Fruit fly (Drosophila melanogaster): ENCODE data around the gene Drs.

Drs gene

DNA sequence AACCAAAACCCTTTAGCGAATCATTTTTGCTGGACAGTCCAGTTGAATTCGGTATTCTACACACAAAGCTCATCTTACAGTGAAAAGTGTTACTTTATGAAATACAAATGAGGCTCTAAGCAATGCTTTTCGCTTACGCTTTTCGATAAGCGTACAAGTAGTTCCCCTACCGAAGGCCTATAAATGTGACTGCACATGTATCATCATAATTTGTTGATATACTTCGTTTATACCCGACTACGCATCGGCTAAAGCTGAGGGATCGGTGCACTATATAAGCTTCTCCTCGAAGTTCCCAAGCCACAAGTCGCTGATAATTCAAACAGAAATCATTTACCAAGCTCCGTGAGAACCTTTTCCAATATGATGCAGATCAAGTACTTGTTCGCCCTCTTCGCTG is at the start of gene Drs:
Gene Drs (plus strand): TSS at position 301 of the 400 bp plus-strand sequence.
- TF ChIP-seq br (GFP tag; optimal IDR thresholded peaks at IDR 0.05) = no peak
- TF ChIP-seq Rel (GFP tag; optimal IDR thresholded peaks at IDR 0.05) = no peak
- peak; percentile 64 for TF ChIP-seq Rel (tag; optimal IDR thresholded peaks at IDR 0.05)

DNA sequence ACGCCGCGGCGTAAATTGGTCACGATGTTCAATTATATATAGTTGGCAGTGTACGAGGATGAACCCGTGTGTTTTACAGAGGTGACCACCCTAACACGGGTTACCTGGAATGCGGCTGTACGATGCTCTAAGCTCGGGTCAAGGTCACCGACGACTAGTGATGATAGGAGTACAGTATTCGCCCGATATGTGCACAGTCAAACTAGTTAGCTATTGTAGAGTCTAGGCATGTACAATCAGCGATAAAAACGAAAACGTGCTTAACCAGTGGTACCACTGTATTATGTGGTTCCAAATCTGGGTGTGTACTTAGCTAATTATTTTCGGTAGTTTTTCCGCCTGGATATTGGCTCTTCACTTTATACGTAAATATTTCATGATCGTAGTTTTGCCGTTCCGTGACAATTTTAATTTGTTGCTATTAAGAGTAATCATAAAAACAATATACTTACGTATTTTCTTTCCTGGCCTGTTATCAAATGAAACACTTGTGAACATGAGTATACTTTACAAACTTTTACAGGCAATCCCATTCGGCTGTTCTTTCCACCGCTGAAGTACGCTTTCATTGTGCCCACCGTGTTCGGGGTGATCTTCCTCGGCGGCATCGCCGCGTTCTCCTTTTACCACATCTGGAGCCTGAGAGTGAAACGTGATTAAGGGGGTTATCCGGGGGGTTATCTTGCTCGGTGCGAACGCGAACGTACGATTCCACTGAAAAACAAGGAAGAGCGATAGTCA is 49.2 kb upstream of the Drs start:
- TF ChIP-seq fru (GFP tag; optimal IDR thresholded peaks at IDR 0.05) (no peak), dsf (GFP tag; optimal IDR thresholded peaks at IDR 0.05; ENCODE audit: borderline replicate concordance) (no peak), rgr (GFP tag; optimal IDR thresholded peaks at IDR 0.05) (peak; percentile 29), pan (optimal IDR thresholded peaks at IDR 0.05) (no peak), dl (GFP tag; optimal IDR thresholded peaks at IDR 0.05; ENCODE audit: insufficient read depth in 1 of 2, partially characterized antibody in 2 of 2) (no peak), foxo (GFP tag; optimal IDR thresholded peaks at IDR 0.05) (peak in 1 of 2 experiments; percentile 5), h (GFP tag; optimal IDR thresholded peaks at IDR 0.05) (no peak), lola (GFP tag; optimal IDR thresholded peaks at IDR 0.05) (no peak), usp (GFP tag; optimal IDR thresholded peaks at IDR 0.05) (no peak), brk (GFP tag; optimal IDR thresholded peaks at IDR 0.05) (no peak), Jra (GFP tag; optimal IDR thresholded peaks at IDR 0.05) (peak; percentile 1), Sp1 (GFP tag; optimal IDR thresholded peaks at IDR 0.05) (peak; percentile 1), sage (GFP tag; optimal IDR thresholded peaks at IDR 0.05) (no peak), Rel (GFP tag; optimal IDR thresholded peaks at IDR 0.05) (no peak), Rel (tag; optimal IDR thresholded peaks at IDR 0.05) (peak; percentile 87), tai (GFP tag; optimal IDR thresholded peaks at IDR 0.05) (no peak), br (GFP tag; optimal IDR thresholded peaks at IDR 0.05) (peak; percentile 28), N (GFP tag; optimal IDR thresholded peaks at IDR 0.05) (no peak), woc (GFP tag; optimal IDR thresholded peaks at IDR 0.05) (no peak), sv (GFP tag; optimal IDR thresholded peaks at IDR 0.05) (no peak), Hr78 (GFP tag; optimal IDR thresholded peaks at IDR 0.05) (no peak), Hr83 (GFP tag; optimal IDR thresholded peaks at IDR 0.05; ENCODE audit: poor library complexity, severe bottlenecking) (no peak), CG9705 (GFP tag; optimal IDR thresholded peaks at IDR 0.05) (no peak), HLH106 (tag; optimal IDR thresholded peaks at IDR 0.05) (no peak), Dif (GFP tag; optimal IDR thresholded peaks at IDR 0.05; ENCODE audit: partially characterized antibody) (no peak), GATAd (GFP tag; optimal IDR thresholded peaks at IDR 0.05) (no peak), jim (GFP tag; optimal IDR thresholded peaks at IDR 0.05) (no peak), Myc (optimal IDR thresholded peaks at IDR 0.05) (no peak), dmrt93B (GFP tag; optimal IDR thresholded peaks at IDR 0.05) (no peak), Abd-B (GFP tag; optimal IDR thresholded peaks at IDR 0.05) (no peak), ey (GFP tag; optimal IDR thresholded peaks at IDR 0.05) (no peak)

DNA sequence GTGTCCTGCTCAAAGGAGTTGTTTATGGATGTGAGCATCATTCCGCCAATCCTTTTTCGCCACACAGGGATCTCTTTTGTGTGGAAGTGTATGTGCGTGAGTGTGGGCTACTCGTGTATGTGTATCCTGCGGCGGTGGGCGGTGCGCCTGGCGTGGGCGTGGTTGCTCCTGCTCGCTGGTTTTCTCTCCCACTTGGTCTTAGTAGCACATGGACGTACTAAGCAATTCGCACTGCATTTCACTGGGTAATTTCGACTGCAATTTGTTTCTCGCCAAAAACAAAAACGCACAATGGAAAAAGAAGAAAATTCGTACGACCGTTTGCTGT is 43.8 kb upstream of the Drs start:
- TF ChIP-seq Sp1 (GFP tag; optimal IDR thresholded peaks at IDR 0.05) = no peak
- TF ChIP-seq jim (GFP tag; optimal IDR thresholded peaks at IDR 0.05) = no peak
- TF ChIP-seq Hr83 (GFP tag; optimal IDR thresholded peaks at IDR 0.05; ENCODE audit: poor library complexity, severe bottlenecking) = no peak
- TF ChIP-seq GATAd (GFP tag; optimal IDR thresholded peaks at IDR 0.05) = no peak
- TF ChIP-seq Myc (optimal IDR thresholded peaks at IDR 0.05) = no peak
- TF ChIP-seq Vsx2 (GFP tag; optimal IDR thresholded peaks at IDR 0.05; ENCODE audit: partially characterized antibody) = no peak
- TF ChIP-seq HLH106 (tag; optimal IDR thresholded peaks at IDR 0.05) = no peak
- no peak for TF ChIP-seq dsf (GFP tag; optimal IDR thresholded peaks at IDR 0.05; ENCODE audit: borderline replicate concordance)
- TF ChIP-seq dl (GFP tag; optimal IDR thresholded peaks at IDR 0.05; ENCODE audit: insufficient read depth in 1 of 2, partially characterized antibody in 2 of 2) = no peak
- no peak for TF ChIP-seq OdsH (GFP tag; optimal IDR thresholded peaks at IDR 0.05)
- TF ChIP-seq h (GFP tag; optimal IDR thresholded peaks at IDR 0.05) = no peak
- no peak for TF ChIP-seq ey (GFP tag; optimal IDR thresholded peaks at IDR 0.05)
- TF ChIP-seq Hr78 (GFP tag; optimal IDR thresholded peaks at IDR 0.05) = no peak
- TF ChIP-seq CG9705 (GFP tag; optimal IDR thresholded peaks at IDR 0.05) = no peak
- no peak for TF ChIP-seq pan (optimal IDR thresholded peaks at IDR 0.05)

Data from whole organism, wandering third instar larva.